Fruit fly (Drosophila melanogaster) whole organism, embryonic: ENCODE results near the gene Cfp1.

Experiments
- Blimp-1 ChIP-seq: fragments of 200-800 bp; sonication (Bioruptor generic); optimal IDR thresholded peaks from 3 replicates; lab custom pipeline; 2018; ENCODE audit warnings: missing biosample characterization, missing genetic modification characterization, mild to moderate bottlenecking, moderate library complexity, missing genetic modification reagents
- CG11093 ChIP-seq: fragments of 200-800 bp; sonication (Bioruptor generic); IDR thresholded peaks from 3 replicates; pipeline ENCODE4 v1.3.6; 2022; ENCODE audit warnings: missing biosample characterization, missing genetic modification characterization
- CG11504 ChIP-seq: fragments of 200-800 bp; sonication (Bioruptor generic); optimal IDR thresholded peaks from 3 replicates; lab custom pipeline; 2019; ENCODE audit warnings: missing biosample characterization, mild to moderate bottlenecking, missing genetic modification characterization, moderate library complexity
- CG4360 ChIP-seq: fragments of 200-800 bp; sonication (Bioruptor generic); IDR thresholded peaks from 2 replicates; pipeline ENCODE4 v1.3.6; 2022; ENCODE audit warnings: missing biosample characterization, missing genetic modification characterization
- CG9215 ChIP-seq: fragments of 200-800 bp; sonication (Bioruptor generic); IDR thresholded peaks from 2 replicates; pipeline ENCODE4 v1.3.6; 2022; ENCODE audit warnings: missing biosample characterization, missing genetic modification characterization
- MESR4 ChIP-seq: fragments of 200-800 bp; sonication (Bioruptor generic); optimal IDR thresholded peaks from 2 replicates; lab custom pipeline; 2018; ENCODE audit warnings: missing biosample characterization, mild to moderate bottlenecking, missing genetic modification characterization, moderate library complexity
- Nf-YA ChIP-seq: fragments of 200-800 bp; sonication (Bioruptor generic); IDR thresholded peaks from 2 replicates; pipeline ENCODE4 v1.3.6; 2022; ENCODE audit warnings: missing biosample characterization, missing genetic modification characterization
- Scr ChIP-seq: fragments of 200-800 bp; sonication (Bioruptor generic); IDR thresholded peaks from 2 replicates; pipeline ENCODE4 v1.3.6; 2022; ENCODE audit warnings: missing biosample characterization, missing genetic modification characterization; ENCODE audit not compliant: partially characterized antibody
- danr ChIP-seq: fragments of 200-800 bp; sonication (Bioruptor generic); IDR thresholded peaks from 2 replicates; pipeline ENCODE4 v1.3.6; 2022; ENCODE audit warnings: missing biosample characterization, missing genetic modification characterization
- lola ChIP-seq, 3 experiments: fragments of >200 bp in 2 of 3; fragments of 200-800 bp in 1 of 3; sonication (Bioruptor generic) in 1 of 3; optimal IDR thresholded peaks; 2 replicates each; lab custom pipeline; 2017 to 2019; ENCODE audit warnings: missing biosample characterization in 3 of 3, missing genetic modification characterization in 3 of 3, mild to moderate bottlenecking in 1 of 3, moderate library complexity in 1 of 3
- onecut ChIP-seq: fragments of 200-800 bp; sonication (Bioruptor generic); IDR thresholded peaks from 2 replicates; pipeline ENCODE4 v1.3.6; 2022; ENCODE audit warnings: missing biosample characterization, missing genetic modification characterization

dm6 chrX:9236485-9236884, 36.3 kb downstream of the Cfp1 start, which contains the start of gene Ir8a:
- TF ChIP-seq Nf-YA (no peak), danr (GFP tag; lab: Robert Waterston, UW) (no peak), CG4360 (GFP tag; lab: Robert Waterston, UW) (no peak), CG9215 (no peak), onecut (GFP tag; lab: Robert Waterston, UW) (no peak), Blimp-1 (no peak), CG11093 (GFP tag; lab: Robert Waterston, UW) (no peak), MESR4 (GFP tag; lab: Kevin White, UChicago) (no peak), lola (GFP tag; optimal IDR thresholded peaks at IDR 0.05; lab: Kevin White, UChicago) (no peak), Scr (GFP tag; lab: Robert Waterston, UW) (no peak), CG11504 (no peak)
